Worm (Caenorhabditis elegans) whole organism, midembryonic: ENCODE data around the gene Y62E10A.13.

ENCODE experiments used
- T22C8.4 ChIP-seq: fragments of 200-800 bp; sonication (Bioruptor generic); IDR thresholded peaks from 2 replicates; pipeline ENCODE4 v1.3.6; 2022; ENCODE audit warnings: missing genetic modification characterization, missing compliant biosample characterization
- flt-1 ChIP-seq: fragments of 200-800 bp; sonication (Bioruptor generic); IDR thresholded peaks from 2 replicates; pipeline ENCODE4 v1.3.6; 2022; ENCODE audit warnings: missing genetic modification characterization, missing compliant biosample characterization
- ref-1 ChIP-seq: fragments of 200-800 bp; sonication (Bioruptor generic); conservative IDR thresholded peaks from 2 replicates; pipeline ENCODE4 v1.3.6; 2022; ENCODE audit warnings: missing genetic modification reagents, missing genetic modification characterization, missing compliant biosample characterization
- ztf-23 ChIP-seq: fragments of 200-800 bp; sonication (Bioruptor generic); IDR thresholded peaks from 2 replicates; pipeline ENCODE4 v1.3.6; 2022; ENCODE audit warnings: missing genetic modification reagents, missing genetic modification characterization, missing compliant biosample characterization

- TF ChIP-seq ztf-23 (GFP tag; lab: Robert Waterston, UW) = no peak
- no peak for TF ChIP-seq T22C8.4 (GFP tag; lab: Robert Waterston, UW)
- TF ChIP-seq flt-1 (GFP tag; lab: Robert Waterston, UW) = no peak
- TF ChIP-seq ref-1 (GFP tag; lab: Robert Waterston, UW) = no peak
Observed at ce11 chrIV:13422200-13422599, 23.3 kb upstream of the Y62E10A.13 start, which contains the start of gene nol-9.
